Fruit fly (Drosophila melanogaster) whole organism, embryonic: Measurements from ENCODE around the gene Ubi-p63E.

Experiments
- Abd-B ChIP-seq: fragments of 200-800 bp; sonication (Bioruptor generic); optimal IDR thresholded peaks from 2 replicates; lab custom pipeline; 2018; ENCODE audit warnings: missing biosample characterization, mild to moderate bottlenecking, missing genetic modification characterization, moderate library complexity
- Atf-2 ChIP-seq: fragments of 200-800 bp; sonication (Bioruptor generic); optimal IDR thresholded peaks from 2 replicates; lab custom pipeline; 2016; ENCODE audit warnings: missing biosample characterization, missing genetic modification characterization
- B-H1 ChIP-seq: fragments of 200-800 bp; sonication (Bioruptor generic); IDR thresholded peaks from 3 replicates; pipeline ENCODE4 v1.3.6; 2022; ENCODE audit warnings: missing biosample characterization, missing genetic modification characterization
- Blimp-1 ChIP-seq: fragments of 200-800 bp; sonication (Bioruptor generic); optimal IDR thresholded peaks from 3 replicates; lab custom pipeline; 2018; ENCODE audit warnings: missing biosample characterization, missing genetic modification characterization, mild to moderate bottlenecking, moderate library complexity, missing genetic modification reagents
- CG1024 ChIP-seq: fragments of 200-800 bp; sonication (Bioruptor generic); IDR thresholded peaks from 2 replicates; pipeline ENCODE4 v1.3.6; 2022; ENCODE audit warnings: missing biosample characterization, missing genetic modification characterization
- CG10565 ChIP-seq: fragments of 200-800 bp; sonication (Bioruptor generic); optimal IDR thresholded peaks from 3 replicates; lab custom pipeline; 2016; ENCODE audit warnings: missing biosample characterization, mild to moderate bottlenecking, missing genetic modification characterization
- CG10979 ChIP-seq: fragments of 200-800 bp; sonication (Bioruptor generic); optimal IDR thresholded peaks from 2 replicates; lab custom pipeline; 2018; ENCODE audit warnings: missing biosample characterization, mild to moderate bottlenecking, missing genetic modification characterization, moderate library complexity
- CG11247 ChIP-seq: fragments of 200-800 bp; sonication (Bioruptor generic); IDR thresholded peaks from 2 replicates; pipeline ENCODE4 v1.3.6; 2022; ENCODE audit warnings: missing biosample characterization, missing genetic modification characterization
- CG12744 ChIP-seq: fragments of 200-800 bp; sonication (Bioruptor generic); optimal IDR thresholded peaks from 2 replicates; lab custom pipeline; 2016; ENCODE audit warnings: missing biosample characterization, missing genetic modification characterization
- CG14050 ChIP-seq: fragments of 200-800 bp; sonication (Bioruptor generic); IDR thresholded peaks from 3 replicates; pipeline ENCODE4 v1.3.6; 2022; ENCODE audit warnings: missing biosample characterization, missing genetic modification characterization
- CG14441 ChIP-seq: fragments of 200-800 bp; sonication (Bioruptor generic); IDR thresholded peaks from 2 replicates; pipeline ENCODE4 v1.3.6; 2022; ENCODE audit warnings: missing biosample characterization, missing genetic modification characterization
- CG14860 ChIP-seq: fragments of 200-800 bp; sonication (Bioruptor generic); IDR thresholded peaks from 3 replicates; pipeline ENCODE4 v1.3.6; 2022; ENCODE audit warnings: missing biosample characterization, missing genetic modification characterization; ENCODE audit not compliant: partially characterized antibody
- CG1603 ChIP-seq: fragments of 200-800 bp; sonication (Bioruptor generic); optimal IDR thresholded peaks from 2 replicates; lab custom pipeline; 2019; ENCODE audit warnings: missing biosample characterization, mild to moderate bottlenecking, missing genetic modification characterization, moderate library complexity
- CG18599 ChIP-seq: fragments of 200-800 bp; sonication (Bioruptor generic); optimal IDR thresholded peaks from 3 replicates; lab custom pipeline; 2017; ENCODE audit warnings: missing biosample characterization, missing genetic modification characterization, mild to moderate bottlenecking, moderate library complexity, missing genetic modification reagents
- CG30020 ChIP-seq: fragments of 200-800 bp; optimal IDR thresholded peaks from 2 replicates; lab custom pipeline; 2019; ENCODE audit warnings: missing biosample characterization, mild to moderate bottlenecking, missing genetic modification characterization, moderate library complexity
- CG30403 ChIP-seq: fragments of 200-800 bp; sonication (Bioruptor generic); optimal IDR thresholded peaks from 3 replicates; lab custom pipeline; 2016; ENCODE audit warnings: missing biosample characterization, missing genetic modification characterization
- CG33557 ChIP-seq: fragments of 200-800 bp; sonication (Bioruptor generic); optimal IDR thresholded peaks from 2 replicates; lab custom pipeline; 2019; ENCODE audit warnings: missing biosample characterization, mild to moderate bottlenecking, missing genetic modification characterization, moderate library complexity
- CG34376 ChIP-seq: fragments of 200-800 bp; sonication (Bioruptor generic); optimal IDR thresholded peaks from 2 replicates; lab custom pipeline; 2018; ENCODE audit warnings: missing biosample characterization, mild to moderate bottlenecking, missing genetic modification characterization
- CG3995 ChIP-seq: fragments of 200-800 bp; sonication (Bioruptor generic); optimal IDR thresholded peaks from 3 replicates; lab custom pipeline; 2016; ENCODE audit warnings: missing biosample characterization, missing genetic modification characterization
- CG6683 ChIP-seq: fragments of 200-800 bp; sonication (Bioruptor generic); optimal IDR thresholded peaks from 2 replicates; lab custom pipeline; 2017; ENCODE audit warnings: missing biosample characterization, mild to moderate bottlenecking, missing genetic modification characterization, missing genetic modification reagents
- CG7839 ChIP-seq: fragments of 200-800 bp; sonication (Bioruptor generic); optimal IDR thresholded peaks from 3 replicates; lab custom pipeline; 2018; ENCODE audit warnings: missing biosample characterization, mild to moderate bottlenecking, missing genetic modification characterization, moderate library complexity
- CG8944 ChIP-seq: fragments of 200-800 bp; sonication (Bioruptor generic); optimal IDR thresholded peaks from 3 replicates; lab custom pipeline; 2016; ENCODE audit warnings: missing biosample characterization, missing genetic modification characterization
- CTCF ChIP-seq: fragments of 200-800 bp; sonication (Bioruptor generic); optimal IDR thresholded peaks from 2 replicates; lab custom pipeline; 2017; ENCODE audit warnings: missing biosample characterization, mild to moderate bottlenecking, missing genetic modification characterization, moderate library complexity
- Eip74EF ChIP-seq, 2 experiments: fragments of 200-800 bp in 1 of 2; fragments of >200 bp in 1 of 2; sonication (Bioruptor generic) in 1 of 2; optimal IDR thresholded peaks; 2 replicates each; lab custom pipeline; 2017 to 2019; ENCODE audit warnings: missing biosample characterization in 2 of 2, missing genetic modification characterization in 2 of 2, mild to moderate bottlenecking in 1 of 2, moderate library complexity in 1 of 2
- Fer3 ChIP-seq: fragments of 200-800 bp; sonication (Bioruptor generic); optimal IDR thresholded peaks from 2 replicates; lab custom pipeline; 2018; ENCODE audit warnings: missing biosample characterization, mild to moderate bottlenecking, missing genetic modification characterization, moderate library complexity
- GATAe ChIP-seq: fragments of 200-800 bp; sonication (Bioruptor generic); conservative IDR thresholded peaks from 2 replicates; pipeline ENCODE4 v1.3.6; 2022; ENCODE audit warnings: missing biosample characterization, missing genetic modification characterization
- Hsf ChIP-seq: fragments of 200-800 bp; sonication (Bioruptor generic); optimal IDR thresholded peaks from 3 replicates; lab custom pipeline; 2016; ENCODE audit warnings: missing biosample characterization, missing genetic modification characterization
- Optix ChIP-seq: fragments of 200-800 bp; sonication (Bioruptor generic); IDR thresholded peaks from 3 replicates; pipeline ENCODE4 v1.3.6; 2022; ENCODE audit warnings: missing biosample characterization, missing genetic modification characterization
- Poxn ChIP-seq: fragments of 200-800 bp; sonication (Bioruptor generic); IDR thresholded peaks from 2 replicates; pipeline ENCODE4 v1.3.6; 2022; ENCODE audit warnings: missing biosample characterization, missing genetic modification characterization
- Ravus ChIP-seq: fragments of 200-800 bp; sonication (Bioruptor generic); IDR thresholded peaks from 2 replicates; pipeline ENCODE4 v1.3.6; 2022; ENCODE audit warnings: missing biosample characterization, missing genetic modification characterization
- Sox102F ChIP-seq: fragments of 200-800 bp; sonication (Bioruptor generic); optimal IDR thresholded peaks from 2 replicates; lab custom pipeline; 2018; ENCODE audit warnings: missing biosample characterization, mild to moderate bottlenecking, missing genetic modification characterization, moderate library complexity
- Vsx1 ChIP-seq: fragments of 200-800 bp; sonication (Bioruptor generic); optimal IDR thresholded peaks from 2 replicates; lab custom pipeline; 2017; ENCODE audit warnings: missing biosample characterization, mild to moderate bottlenecking, missing genetic modification characterization, missing genetic modification reagents
- ato ChIP-seq: fragments of 200-800 bp; sonication (Bioruptor generic); IDR thresholded peaks from 2 replicates; pipeline ENCODE4 v1.3.6; 2022; ENCODE audit warnings: missing biosample characterization, missing genetic modification characterization; ENCODE audit not compliant: partially characterized antibody
- bcd ChIP-seq: fragments of 200-800 bp; sonication (Bioruptor generic); optimal IDR thresholded peaks from 2 replicates; lab custom pipeline; 2017; ENCODE audit warnings: missing biosample characterization, mild to moderate bottlenecking, missing genetic modification characterization
- btn ChIP-seq: fragments of 200-800 bp; sonication (Bioruptor generic); optimal IDR thresholded peaks from 2 replicates; lab custom pipeline; 2016; ENCODE audit warnings: missing biosample characterization, missing genetic modification characterization
- cg ChIP-seq: fragments of 200-800 bp; sonication (Bioruptor generic); optimal IDR thresholded peaks from 3 replicates; lab custom pipeline; 2019; ENCODE audit warnings: missing biosample characterization, mild to moderate bottlenecking, missing genetic modification characterization, moderate library complexity
- crp ChIP-seq, 2 experiments: fragments of 200-800 bp; sonication (Bioruptor generic); optimal IDR thresholded peaks; 2 replicates in 1 of 2; 3 replicates in 1 of 2; lab custom pipeline; 2017; ENCODE audit warnings: missing biosample characterization in 2 of 2, missing genetic modification characterization in 2 of 2, mild to moderate bottlenecking in 1 of 2, moderate library complexity in 1 of 2
- dan ChIP-seq: fragments of 200-800 bp; sonication (Bioruptor generic); IDR thresholded peaks from 2 replicates; pipeline ENCODE4 v1.3.6; 2022; ENCODE audit warnings: missing biosample characterization, missing genetic modification characterization
- eve ChIP-seq, 2 experiments: fragments of >200 bp; optimal IDR thresholded peaks; 2 replicates each; lab custom pipeline; 2017; ENCODE audit warnings: missing biosample characterization in 2 of 2, missing genetic modification characterization in 2 of 2
- gem ChIP-seq: fragments of 200-800 bp; sonication (Bioruptor generic); optimal IDR thresholded peaks from 2 replicates; lab custom pipeline; 2019; ENCODE audit warnings: missing biosample characterization, mild to moderate bottlenecking, missing genetic modification characterization, moderate library complexity
- h ChIP-seq: fragments of >200 bp; optimal IDR thresholded peaks from 2 replicates; lab custom pipeline; 2017
- lov ChIP-seq, 2 experiments: fragments of 200-800 bp in 1 of 2; fragments of >200 bp in 1 of 2; sonication (Bioruptor generic) in 1 of 2; IDR thresholded peaks in 1 of 2; optimal IDR thresholded peaks in 1 of 2; 2 replicates in 1 of 2; 3 replicates in 1 of 2; pipeline versions ENCODE4 v1.3.6 to Lab custom; 2017 to 2022; ENCODE audit warnings: missing biosample characterization in 1 of 2, missing genetic modification characterization in 1 of 2
- nom ChIP-seq: fragments of 200-800 bp; sonication (Bioruptor generic); optimal IDR thresholded peaks from 2 replicates; lab custom pipeline; 2017; ENCODE audit warnings: missing biosample characterization, missing genetic modification characterization, mild to moderate bottlenecking, moderate library complexity, missing genetic modification reagents
- p53 ChIP-seq: fragments of 200-800 bp; sonication (Bioruptor generic); optimal IDR thresholded peaks from 2 replicates; lab custom pipeline; 2016; ENCODE audit warnings: missing biosample characterization, missing genetic modification characterization
- run ChIP-seq: fragments of 200-800 bp; sonication (Bioruptor generic); optimal IDR thresholded peaks from 3 replicates; lab custom pipeline; 2018; ENCODE audit warnings: missing biosample characterization, mild to moderate bottlenecking, missing genetic modification characterization
- toy ChIP-seq: fragments of 200-800 bp; sonication (Bioruptor generic); IDR thresholded peaks from 2 replicates; pipeline ENCODE4 v1.3.6; 2022; ENCODE audit warnings: missing biosample characterization, missing genetic modification characterization
- trem ChIP-seq: fragments of 200-800 bp; optimal IDR thresholded peaks from 3 replicates; lab custom pipeline; 2019; ENCODE audit warnings: missing biosample characterization, mild to moderate bottlenecking, missing genetic modification characterization, moderate library complexity
- tup ChIP-seq: fragments of 200-800 bp; sonication (Bioruptor generic); optimal IDR thresholded peaks from 2 replicates; lab custom pipeline; 2016; ENCODE audit warnings: missing biosample characterization, mild to moderate bottlenecking, missing genetic modification characterization, moderate library complexity
- unc-4 ChIP-seq: fragments of 200-800 bp; sonication (Bioruptor generic); IDR thresholded peaks from 2 replicates; pipeline ENCODE4 v1.3.6; 2022; ENCODE audit warnings: missing biosample characterization, missing genetic modification characterization; ENCODE audit not compliant: partially characterized antibody
- yki ChIP-seq: fragments of >200 bp; optimal IDR thresholded peaks from 3 replicates; lab custom pipeline; 2018

The Ubi-p63E gene

dm6 chr3L:3902491-3903198 is at the start of gene Ubi-p63E (continued):
- TF ChIP-seq CG14050 (GFP tag; lab: Robert Waterston, UW) (no peak), CG12744 (GFP tag; lab: Kevin White, UChicago) (peak; percentile 64), ato (no peak), Eip74EF (GFP tag; optimal IDR thresholded peaks at IDR 0.05; lab: Kevin White, UChicago) (no peak), gem (tag; lab: Kevin White, UChicago) (peak; percentile 79), Fer3 (tag; lab: Kevin White, UChicago) (peak; percentile 60), eve (GFP tag; optimal IDR thresholded peaks at IDR 0.05; lab: Kevin White, UChicago) (no peak), CG14441 (GFP tag; lab: Robert Waterston, UW) (no peak), Hsf (GFP tag; lab: Kevin White, UChicago) (peak; percentile 73), CG8944 (GFP tag; lab: Kevin White, UChicago) (peak; percentile 52), btn (no peak), Poxn (GFP tag; lab: Robert Waterston, UW) (no peak), crp (GFP tag; optimal IDR thresholded peaks at IDR 0.05; lab: Kevin White, UChicago) (peak in 1 of 2 experiments; percentile 5), CG1603 (tag; lab: Kevin White, UChicago) (peak; percentile 29), nom (peak; percentile 76), CG34376 (GFP tag; lab: Kevin White, UChicago) (peak; percentile 66), CTCF (GFP tag; lab: Kevin White, UChicago) (no peak), CG6683 (GFP tag; lab: Kevin White, UChicago) (no peak), B-H1 (GFP tag; lab: Robert Waterston, UW) (no peak), CG11247 (GFP tag; lab: Robert Waterston, UW) (no peak), dan (GFP tag; lab: Robert Waterston, UW) (no peak), CG1024 (GFP tag; lab: Robert Waterston, UW) (no peak), yki (lab: Kevin White, UChicago) (no peak), CG14860 (GFP tag; lab: Robert Waterston, UW) (no peak), h (lab: Kevin White, UChicago) (no peak), cg (no peak), CG18599 (peak; percentile 65), run (tag; lab: Kevin White, UChicago) (no peak), lov (optimal IDR thresholded peaks at IDR 0.05; lab: Kevin White, UChicago) (no peak), lov (GFP tag; IDR thresholded peaks at IDR 0.05; lab: Robert Waterston, UW) (no peak), bcd (GFP tag; lab: Kevin White, UChicago) (peak; percentile 62), CG7839 (tag; lab: Kevin White, UChicago) (peak; percentile 70), CG3995 (GFP tag; lab: Kevin White, UChicago) (no peak), Ravus (GFP tag; lab: Robert Waterston, UW) (no peak), Atf-2 (GFP tag; lab: Kevin White, UChicago) (peak; percentile 60), CG30403 (GFP tag; lab: Kevin White, UChicago) (peak; percentile 82), CG10565 (GFP tag; lab: Kevin White, UChicago) (no peak), Abd-B (GFP tag; lab: Kevin White, UChicago) (peak; percentile 67), p53 (GFP tag; lab: Kevin White, UChicago) (no peak), tup (GFP tag; lab: Kevin White, UChicago) (no peak), toy (no peak), CG33557 (GFP tag; lab: Kevin White, UChicago) (no peak), Optix (GFP tag; lab: Robert Waterston, UW) (no peak), Vsx1 (GFP tag; lab: Kevin White, UChicago) (no peak), GATAe (GFP tag; lab: Robert Waterston, UW) (no peak), Blimp-1 (GFP tag; lab: Kevin White, UChicago) (peak; percentile 55), CG30020 (tag; lab: Kevin White, UChicago) (no peak), CG10979 (tag; lab: Kevin White, UChicago) (peak; percentile 63), Sox102F (GFP tag; lab: Kevin White, UChicago) (no peak), trem (tag; lab: Kevin White, UChicago) (no peak), unc-4 (GFP tag; lab: Robert Waterston, UW) (no peak)
